Fruit fly (Drosophila melanogaster): ENCODE measurements around the gene Sec5.

dm6 chr2L:3476399-3477056 lies 19.4 kb downstream of the Sec5 start:
- TF ChIP-seq fkh (GFP tag; optimal IDR thresholded peaks at IDR 0.05): no peak
- TF ChIP-seq CG16779 (tag; optimal IDR thresholded peaks at IDR 0.05): no peak
